Fruit fly (Drosophila melanogaster) S2 (cell line): ENCODE results near the gene CG12581.

Experiments
- CG8478 ChIP-seq: fragments of >200 bp; optimal IDR thresholded peaks from 2 replicates; lab custom pipeline; 2018
- CTCF ChIP-seq, 2 experiments: fragments of >200 bp; optimal IDR thresholded peaks; 2 replicates each; lab custom pipeline; 2018

dm6 chr3R:4186820-4187540 lies 12.5 kb downstream of the CG12581 start:
- TF ChIP-seq CTCF (optimal IDR thresholded peaks at IDR 0.05; lab: Kevin White, UChicago) (no peak), CG8478 (lab: Kevin White, UChicago) (no peak)
